Worm (Caenorhabditis elegans) whole organism, L4/young adult: ENCODE data around the gene dyf-3.

Source experiments
- W03F9.2 ChIP-seq: fragments of 150-350 bp; optimal IDR thresholded peaks from 2 replicates; lab custom pipeline; 2014; ENCODE audit warnings: missing biosample characterization, missing genetic modification characterization
- dao-5 ChIP-seq: sonication (generic microtip); optimal IDR thresholded peaks from 2 replicates; lab custom pipeline; 2016; ENCODE audit warnings: missing genotype, missing genetic modification characterization, moderate library complexity, missing compliant biosample characterization
- him-1 ChIP-seq: sonication (generic microtip); optimal IDR thresholded peaks from 2 replicates; lab custom pipeline; 2016; ENCODE audit warnings: missing genotype, missing genetic modification reagents, missing genetic modification characterization, missing compliant biosample characterization

- no peak for TF ChIP-seq him-1 (tag; lab: Kevin White, UChicago)
- TF ChIP-seq W03F9.2 (tag; lab: Kevin White, UChicago) = no peak
- no peak for TF ChIP-seq dao-5
Observed at ce11 chrIV:3415383-3415782, 16.4 kb upstream of the dyf-3 start, which contains the start of gene lgc-9.
